Worm (Caenorhabditis elegans): ENCODE results near the gene F56D1.1.

- TF ChIP-seq unc-130 (GFP tag; optimal IDR thresholded peaks at IDR 0.05) (no peak), ztf-6 (GFP tag; IDR thresholded peaks at IDR 0.05) (no peak)
Observed at ce11 chrII:5436833-5437232, 41.6 kb upstream of the F56D1.1 start, which contains the start of gene dct-5.
